Fruit fly (Drosophila melanogaster): ENCODE data around the gene CG9521.
A peak's percentile ranks its signal among the peaks of the same experiment; 100 is the strongest.

CG9521 gene

dm6 chrX:14853153-14853672 is at the start of gene CG9521:
Gene CG9521 (minus strand): TSS chrX:14853269.
- TF ChIP-seq CG15710 (tag; optimal IDR thresholded peaks at IDR 0.05) (no peak), Pif1A (GFP tag; optimal IDR thresholded peaks at IDR 0.05) (no peak), CG13204 (GFP tag; optimal IDR thresholded peaks at IDR 0.05) (no peak), CG14655 (GFP tag; optimal IDR thresholded peaks at IDR 0.05) (no peak), CG9948 (tag; optimal IDR thresholded peaks at IDR 0.05) (no peak), CG34367 (tag; optimal IDR thresholded peaks at IDR 0.05) (no peak), CG4496 (GFP tag; IDR thresholded peaks at IDR 0.05) (no peak), gl (tag; optimal IDR thresholded peaks at IDR 0.05) (no peak), Snoo (tag; optimal IDR thresholded peaks at IDR 0.05) (no peak), CG12605 (GFP tag; IDR thresholded peaks at IDR 0.05) (no peak), CG10348 (GFP tag; IDR thresholded peaks at IDR 0.05) (no peak), fd96Ca (GFP tag; IDR thresholded peaks at IDR 0.05) (no peak), Pif1B (GFP tag; optimal IDR thresholded peaks at IDR 0.05) (no peak), CG17806 (tag; optimal IDR thresholded peaks at IDR 0.05) (no peak), EcR (GFP tag; optimal IDR thresholded peaks at IDR 0.05) (no peak)

DNA sequence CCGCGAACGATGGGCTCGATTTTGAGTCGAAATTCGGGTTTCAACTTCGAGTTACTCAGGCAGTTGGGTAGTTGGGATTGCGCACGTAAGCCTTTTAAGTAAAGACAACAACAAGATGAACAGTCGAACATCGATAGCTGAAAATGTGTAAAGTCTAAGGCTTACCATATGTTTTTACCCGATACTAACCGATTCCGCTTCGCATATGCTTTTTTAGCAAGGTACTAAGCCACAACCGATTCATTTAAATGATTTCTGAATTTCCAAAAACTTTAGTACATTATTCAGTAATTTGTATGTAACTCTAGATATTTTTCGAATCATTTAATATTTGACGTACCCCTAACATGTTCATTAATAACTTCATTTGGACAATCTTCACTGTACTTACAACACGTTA is 44.5 kb upstream of the CG9521 start:
- TF ChIP-seq gl (tag; optimal IDR thresholded peaks at IDR 0.05) (no peak), CG15710 (tag; optimal IDR thresholded peaks at IDR 0.05) (no peak), CG4496 (GFP tag; IDR thresholded peaks at IDR 0.05) (0 out of 3 replicates have a peak, but pooled peaks have one; percentile 9), CG13204 (GFP tag; optimal IDR thresholded peaks at IDR 0.05) (no peak), CG34367 (tag; optimal IDR thresholded peaks at IDR 0.05) (no peak), CG14655 (GFP tag; optimal IDR thresholded peaks at IDR 0.05) (peak; percentile 20), CG32121 (GFP tag; IDR thresholded peaks at IDR 0.05) (0 out of 2 replicates have a peak, but pooled peaks have one; percentile 51), Pif1B (GFP tag; optimal IDR thresholded peaks at IDR 0.05) (no peak), rn (GFP tag; IDR thresholded peaks at IDR 0.05) (no peak), Ets98B (GFP tag; IDR thresholded peaks at IDR 0.05) (no peak), Snoo (tag; optimal IDR thresholded peaks at IDR 0.05) (peak; percentile 3), fd96Ca (GFP tag; IDR thresholded peaks at IDR 0.05) (no peak), D1 (tag; optimal IDR thresholded peaks at IDR 0.05) (no peak), EcR (GFP tag; optimal IDR thresholded peaks at IDR 0.05) (no peak), CG10348 (GFP tag; IDR thresholded peaks at IDR 0.05) (no peak), CG17806 (tag; optimal IDR thresholded peaks at IDR 0.05) (no peak), Pif1A (GFP tag; optimal IDR thresholded peaks at IDR 0.05) (peak; percentile 16), CG9948 (tag; optimal IDR thresholded peaks at IDR 0.05) (no peak), CG12605 (GFP tag; IDR thresholded peaks at IDR 0.05) (no peak), CG8159 (tag; optimal IDR thresholded peaks at IDR 0.05) (peak; percentile 26), CG8301 (tag; optimal IDR thresholded peaks at IDR 0.05) (peak; percentile 35)

dm6 chrX:14896791-14897190 is 43.7 kb upstream of the CG9521 start, which contains the start of gene CG9514:
Gene CG9514 (minus strand): TSS chrX:14896891.
- TF ChIP-seq CG13204 (GFP tag; optimal IDR thresholded peaks at IDR 0.05) (no peak), CG10348 (GFP tag; IDR thresholded peaks at IDR 0.05) (no peak), CG8159 (tag; optimal IDR thresholded peaks at IDR 0.05) (no peak), Pif1B (GFP tag; optimal IDR thresholded peaks at IDR 0.05) (no peak), CG32121 (GFP tag; IDR thresholded peaks at IDR 0.05) (no peak), D1 (tag; optimal IDR thresholded peaks at IDR 0.05) (no peak), CG17806 (tag; optimal IDR thresholded peaks at IDR 0.05) (no peak), CG8301 (tag; optimal IDR thresholded peaks at IDR 0.05) (no peak), CG14655 (GFP tag; optimal IDR thresholded peaks at IDR 0.05) (no peak), CG12605 (GFP tag; IDR thresholded peaks at IDR 0.05) (no peak), rn (GFP tag; IDR thresholded peaks at IDR 0.05) (no peak), CG34367 (tag; optimal IDR thresholded peaks at IDR 0.05) (no peak)

DNA sequence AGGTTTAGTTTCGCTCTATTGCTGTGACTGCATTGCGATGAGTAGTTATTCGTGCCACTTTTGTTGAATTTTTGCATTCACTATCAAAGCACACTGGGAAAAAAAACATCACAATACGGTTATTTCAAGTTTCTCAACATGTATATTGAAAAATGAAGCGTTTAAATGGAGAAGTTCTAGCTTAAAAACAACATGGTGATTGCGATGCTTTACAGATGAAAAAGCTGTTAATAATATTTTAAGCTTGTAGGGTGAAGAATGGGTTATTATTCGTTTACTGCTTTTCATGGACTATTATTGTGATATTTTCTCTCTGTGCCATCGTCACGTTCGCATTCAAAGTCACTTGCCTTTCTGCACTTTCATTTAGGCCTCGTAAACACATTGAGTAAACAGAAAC is 43.2 kb upstream of the CG9521 start:
- TF ChIP-seq gl (tag; optimal IDR thresholded peaks at IDR 0.05) (no peak), CG12605 (GFP tag; IDR thresholded peaks at IDR 0.05) (no peak), fd96Ca (GFP tag; IDR thresholded peaks at IDR 0.05) (no peak), EcR (GFP tag; optimal IDR thresholded peaks at IDR 0.05) (no peak), CG8301 (tag; optimal IDR thresholded peaks at IDR 0.05) (peak; percentile 10), CG17806 (tag; optimal IDR thresholded peaks at IDR 0.05) (no peak), Ets98B (GFP tag; IDR thresholded peaks at IDR 0.05) (no peak), CG9948 (tag; optimal IDR thresholded peaks at IDR 0.05) (no peak), CG4496 (GFP tag; IDR thresholded peaks at IDR 0.05) (0 out of 3 replicates have a peak, but pooled peaks have one; percentile 19), CG13204 (GFP tag; optimal IDR thresholded peaks at IDR 0.05) (no peak), CG8159 (tag; optimal IDR thresholded peaks at IDR 0.05) (no peak), Snoo (tag; optimal IDR thresholded peaks at IDR 0.05) (no peak), rn (GFP tag; IDR thresholded peaks at IDR 0.05) (no peak), CG32121 (GFP tag; IDR thresholded peaks at IDR 0.05) (peak; percentile 41; the same call in 1 of the 2 replicates), CG10348 (GFP tag; IDR thresholded peaks at IDR 0.05) (no peak), CG34367 (tag; optimal IDR thresholded peaks at IDR 0.05) (no peak), CG14655 (GFP tag; optimal IDR thresholded peaks at IDR 0.05) (no peak), Pif1A (GFP tag; optimal IDR thresholded peaks at IDR 0.05) (no peak)

DNA sequence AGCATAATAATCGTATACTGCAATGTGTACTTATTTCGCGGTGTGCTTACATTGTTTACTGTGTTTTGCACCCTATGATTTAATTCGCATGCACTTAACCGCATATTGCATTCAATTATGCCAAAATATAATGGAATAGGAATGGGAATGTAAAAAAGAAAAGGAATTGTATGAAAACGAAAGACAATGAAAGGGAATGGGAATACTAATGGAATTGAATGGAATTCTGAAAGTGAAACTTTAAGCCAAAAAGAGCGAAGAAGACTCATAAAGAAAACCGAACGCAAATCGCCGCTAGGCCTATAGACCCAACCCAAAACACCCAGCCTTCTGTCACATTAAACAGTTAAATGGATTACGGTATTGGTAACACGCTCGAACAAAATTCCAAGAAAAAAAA is 40.8 kb upstream of the CG9521 start:
- TF ChIP-seq Pif1B (GFP tag; optimal IDR thresholded peaks at IDR 0.05) (no peak), CG8159 (tag; optimal IDR thresholded peaks at IDR 0.05) (no peak)

dm6 chrX:14892303-14892702 is 39.2 kb upstream of the CG9521 start:
- TF ChIP-seq gl (tag; optimal IDR thresholded peaks at IDR 0.05) (no peak), CG13204 (GFP tag; optimal IDR thresholded peaks at IDR 0.05) (no peak), Pif1B (GFP tag; optimal IDR thresholded peaks at IDR 0.05) (no peak), CG17806 (tag; optimal IDR thresholded peaks at IDR 0.05) (no peak), CG34367 (tag; optimal IDR thresholded peaks at IDR 0.05) (no peak), Pif1A (GFP tag; optimal IDR thresholded peaks at IDR 0.05) (peak; percentile 16), rn (GFP tag; IDR thresholded peaks at IDR 0.05) (0 out of 2 replicates have a peak, but pooled peaks have one; percentile 19), CG4496 (GFP tag; IDR thresholded peaks at IDR 0.05) (peak; percentile 56; the same call in 2 of the 3 replicates), fd96Ca (GFP tag; IDR thresholded peaks at IDR 0.05) (no peak), CG15710 (tag; optimal IDR thresholded peaks at IDR 0.05) (no peak), EcR (GFP tag; optimal IDR thresholded peaks at IDR 0.05) (no peak), CG8159 (tag; optimal IDR thresholded peaks at IDR 0.05) (peak; percentile 42), CG32121 (GFP tag; IDR thresholded peaks at IDR 0.05) (0 out of 2 replicates have a peak, but pooled peaks have one; percentile 20), CG9948 (tag; optimal IDR thresholded peaks at IDR 0.05) (no peak), CG14655 (GFP tag; optimal IDR thresholded peaks at IDR 0.05) (peak; percentile 8), D1 (tag; optimal IDR thresholded peaks at IDR 0.05) (no peak), CG12605 (GFP tag; IDR thresholded peaks at IDR 0.05) (no peak), Snoo (tag; optimal IDR thresholded peaks at IDR 0.05) (no peak), CG8301 (tag; optimal IDR thresholded peaks at IDR 0.05) (peak; percentile 29), Ets98B (GFP tag; IDR thresholded peaks at IDR 0.05) (peak; percentile 16; the same call in 1 of the 2 replicates), CG10348 (GFP tag; IDR thresholded peaks at IDR 0.05) (no peak)

All from whole organism, pupa.